Worm (Caenorhabditis elegans) whole organism, L3 larva: ENCODE data around the gene txt-10.

Experiments
- R02D3.7 ChIP-seq: fragments of 150-350 bp; optimal IDR thresholded peaks from 2 replicates; lab custom pipeline; 2014; ENCODE audit warnings: missing biosample characterization, missing genetic modification characterization
- ZK546.5 ChIP-seq: sonication (generic microtip); optimal IDR thresholded peaks from 2 replicates; lab custom pipeline; 2017; ENCODE audit warnings: missing biosample characterization, missing genetic modification characterization
- aly-2 ChIP-seq: fragments of 150-350 bp; optimal IDR thresholded peaks from 2 replicates; lab custom pipeline; 2014; ENCODE audit warnings: missing biosample characterization, missing genetic modification characterization
- ama-1 ChIP-seq: fragments of 150-350 bp; optimal IDR thresholded peaks from 2 replicates; lab custom pipeline; 2018
- ceh-16 ChIP-seq: sonication (generic microtip); optimal IDR thresholded peaks from 2 replicates; lab custom pipeline; 2017; ENCODE audit warnings: missing biosample characterization, missing genetic modification characterization
- ceh-28 ChIP-seq: fragments of 150-350 bp; optimal IDR thresholded peaks from 2 replicates; lab custom pipeline; 2014; ENCODE audit warnings: missing biosample characterization, missing genetic modification reagents, missing genetic modification characterization
- ceh-82 ChIP-seq: fragments of 150-350 bp; optimal IDR thresholded peaks from 2 replicates; lab custom pipeline; 2014; ENCODE audit warnings: missing biosample characterization, missing genetic modification characterization
- ceh-9 ChIP-seq: sonication (generic microtip); optimal IDR thresholded peaks from 2 replicates; lab custom pipeline; 2018; ENCODE audit warnings: missing biosample characterization, missing genetic modification characterization
- daf-12 ChIP-seq: fragments of 150-350 bp; optimal IDR thresholded peaks from 2 replicates; lab custom pipeline; 2014; ENCODE audit warnings: missing biosample characterization, missing genetic modification reagents, missing genetic modification characterization
- egl-27 ChIP-seq: sonication (generic microtip); optimal IDR thresholded peaks from 4 replicates; lab custom pipeline; 2017; ENCODE audit warnings: missing biosample characterization, missing genetic modification reagents, missing genetic modification characterization
- egl-5 ChIP-seq: fragments of 150-350 bp; optimal IDR thresholded peaks from 2 replicates; lab custom pipeline; 2017; ENCODE audit warnings: missing biosample characterization, missing genetic modification reagents, missing genetic modification characterization, inconsistent platforms
- elt-1 ChIP-seq: fragments of 150-350 bp; optimal IDR thresholded peaks from 2 replicates; lab custom pipeline; 2014; ENCODE audit warnings: missing biosample characterization, missing genetic modification characterization
- elt-2 ChIP-seq: sonication (generic microtip); optimal IDR thresholded peaks from 2 replicates; lab custom pipeline; 2016; ENCODE audit warnings: missing genetic modification reagents, mild to moderate bottlenecking, missing genetic modification characterization, missing compliant biosample characterization
- elt-3 ChIP-seq, 3 experiments: fragments of 150-350 bp in 1 of 3; sonication (generic microtip) in 2 of 3; optimal IDR thresholded peaks; 2 replicates in 2 of 3; 4 replicates in 1 of 3; lab custom pipeline; 2014 to 2017; ENCODE audit warnings: missing biosample characterization in 3 of 3, missing genetic modification characterization in 3 of 3
- eor-1 ChIP-seq, 2 experiments: fragments of 150-350 bp; optimal IDR thresholded peaks; 2 replicates each; lab custom pipeline; 2014 to 2018; ENCODE audit warnings: missing biosample characterization in 2 of 2, missing genetic modification characterization in 2 of 2
- fkh-10 ChIP-seq: sonication (generic microtip); optimal IDR thresholded peaks from 2 replicates; lab custom pipeline; 2017; ENCODE audit warnings: missing biosample characterization, missing genetic modification reagents, missing genetic modification characterization
- fkh-2 ChIP-seq: fragments of 150-350 bp; optimal IDR thresholded peaks from 2 replicates; lab custom pipeline; 2014; ENCODE audit warnings: missing biosample characterization, missing genetic modification reagents, missing genetic modification characterization
- fos-1 ChIP-seq: fragments of 150-350 bp; optimal IDR thresholded peaks from 2 replicates; lab custom pipeline; 2014; ENCODE audit warnings: missing biosample characterization, missing genetic modification characterization
- hmg-11 ChIP-seq: sonication (generic microtip); optimal IDR thresholded peaks from 2 replicates; lab custom pipeline; 2016; ENCODE audit warnings: missing genetic modification characterization, missing compliant biosample characterization
- jun-1 ChIP-seq: fragments of 150-350 bp; optimal IDR thresholded peaks from 2 replicates; lab custom pipeline; 2014; ENCODE audit warnings: missing biosample characterization, missing genetic modification reagents, missing genetic modification characterization
- lin-15B ChIP-seq: fragments of 150-350 bp; optimal IDR thresholded peaks from 2 replicates; lab custom pipeline; 2014; ENCODE audit warnings: missing biosample characterization, missing genetic modification characterization
- lin-39 ChIP-seq: fragments of 150-350 bp; optimal IDR thresholded peaks from 2 replicates; lab custom pipeline; 2018; ENCODE audit warnings: missing biosample characterization, missing genetic modification reagents, missing genetic modification characterization
- lsy-12 ChIP-seq: sonication (generic microtip); optimal IDR thresholded peaks from 2 replicates; lab custom pipeline; 2016; ENCODE audit warnings: mild to moderate bottlenecking, missing genetic modification characterization, missing compliant biosample characterization
- mdl-1 ChIP-seq: fragments of 150-350 bp; optimal IDR thresholded peaks from 2 replicates; lab custom pipeline; 2014; ENCODE audit warnings: missing biosample characterization, missing genetic modification characterization
- mml-1 ChIP-seq: fragments of 150-350 bp; sonication (generic microtip); optimal IDR thresholded peaks from 3 replicates; lab custom pipeline; 2014; ENCODE audit warnings: missing biosample characterization, missing genetic modification characterization
- nfya-1 ChIP-seq: sonication (generic microtip); optimal IDR thresholded peaks from 2 replicates; lab custom pipeline; 2017; ENCODE audit warnings: missing genetic modification characterization, mild to moderate bottlenecking, missing compliant biosample characterization, antibody characterized with exemption, moderate library complexity; ENCODE audit not compliant: insufficient read depth
- nhr-11 ChIP-seq: fragments of 150-350 bp; optimal IDR thresholded peaks from 2 replicates; lab custom pipeline; 2014; ENCODE audit warnings: missing biosample characterization, missing genetic modification characterization
- nhr-12 ChIP-seq: fragments of 150-350 bp; optimal IDR thresholded peaks from 2 replicates; lab custom pipeline; 2014; ENCODE audit warnings: missing biosample characterization, missing genetic modification characterization
- nhr-237 ChIP-seq: fragments of 150-350 bp; optimal IDR thresholded peaks from 2 replicates; lab custom pipeline; 2014; ENCODE audit warnings: missing biosample characterization, missing genetic modification characterization
- nhr-25 ChIP-seq: sonication (generic microtip); optimal IDR thresholded peaks from 2 replicates; lab custom pipeline; 2017; ENCODE audit warnings: missing biosample characterization, missing genetic modification characterization
- nhr-28 ChIP-seq: fragments of 150-350 bp; optimal IDR thresholded peaks from 2 replicates; lab custom pipeline; 2014; ENCODE audit warnings: missing biosample characterization, missing genetic modification characterization
- nhr-43 ChIP-seq: sonication (generic microtip); optimal IDR thresholded peaks from 2 replicates; lab custom pipeline; 2016; ENCODE audit warnings: mild to moderate bottlenecking, missing genetic modification characterization, missing compliant biosample characterization; ENCODE audit not compliant: poor library complexity, severe bottlenecking
- nhr-67 ChIP-seq: fragments of 150-350 bp; optimal IDR thresholded peaks from 2 replicates; lab custom pipeline; 2014; ENCODE audit warnings: missing biosample characterization, missing genetic modification characterization
- nhr-76 ChIP-seq: fragments of 150-350 bp; sonication (generic microtip); optimal IDR thresholded peaks from 5 replicates; lab custom pipeline; 2014; ENCODE audit warnings: missing biosample characterization, missing genetic modification characterization
- nhr-77 ChIP-seq: fragments of 150-350 bp; optimal IDR thresholded peaks from 2 replicates; lab custom pipeline; 2014; ENCODE audit warnings: missing biosample characterization, missing genetic modification characterization
- pha-4 ChIP-seq: fragments of 150-350 bp; optimal IDR thresholded peaks from 2 replicates; lab custom pipeline; 2014; ENCODE audit warnings: missing biosample characterization, missing genetic modification reagents, missing genetic modification characterization
- pqm-1 ChIP-seq: fragments of 150-350 bp; optimal IDR thresholded peaks from 2 replicates; lab custom pipeline; 2017; ENCODE audit warnings: missing biosample characterization, missing genetic modification characterization, inconsistent platforms
- sea-2 ChIP-seq: fragments of 150-350 bp; sonication (generic microtip); optimal IDR thresholded peaks from 4 replicates; lab custom pipeline; 2014; ENCODE audit warnings: missing biosample characterization, missing genetic modification reagents, missing genetic modification characterization
- skn-1 ChIP-seq: fragments of 150-350 bp; optimal IDR thresholded peaks from 2 replicates; lab custom pipeline; 2014; ENCODE audit warnings: missing biosample characterization, missing genetic modification characterization
- snpc-4 ChIP-seq: fragments of 150-350 bp; optimal IDR thresholded peaks from 2 replicates; lab custom pipeline; 2014; ENCODE audit warnings: missing biosample characterization, missing genetic modification characterization
- tbx-2 ChIP-seq: sonication (generic microtip); optimal IDR thresholded peaks from 2 replicates; lab custom pipeline; 2016; ENCODE audit warnings: mild to moderate bottlenecking, missing genetic modification characterization, missing compliant biosample characterization
- unc-39 ChIP-seq: sonication (generic microtip); optimal IDR thresholded peaks from 4 replicates; lab custom pipeline; 2017; ENCODE audit warnings: missing biosample characterization, missing genetic modification characterization
- unc-62 ChIP-seq: fragments of 150-350 bp; sonication (generic microtip); optimal IDR thresholded peaks from 4 replicates; lab custom pipeline; 2014; ENCODE audit warnings: missing biosample characterization, missing genetic modification reagents, missing genetic modification characterization
- ztf-11 ChIP-seq: fragments of 150-350 bp; optimal IDR thresholded peaks from 2 replicates; lab custom pipeline; 2014; ENCODE audit warnings: missing biosample characterization, missing genetic modification characterization
- ztf-4 ChIP-seq: fragments of 150-350 bp; optimal IDR thresholded peaks from 2 replicates; lab custom pipeline; 2014; ENCODE audit warnings: missing biosample characterization, missing genetic modification characterization

The txt-10 gene

ce11 chrV:10532725-10533124 is at the start of gene txt-10:
Gene txt-10 (minus strand): TSS chrV:10532825.
- TF ChIP-seq nhr-12 (tag; lab: Kevin White, UChicago), result no peak
- TF ChIP-seq lin-39 (tag; lab: Kevin White, UChicago), result no peak
- TF ChIP-seq nhr-25 (tag; lab: Kevin White, UChicago), result no peak
- TF ChIP-seq nhr-67, result no peak
- TF ChIP-seq ZK546.5 (tag; lab: Kevin White, UChicago), result no peak
- no peak for TF ChIP-seq daf-12 (tag; lab: Kevin White, UChicago)
- TF ChIP-seq nhr-237 (tag; lab: Kevin White, UChicago), result no peak
- no peak for TF ChIP-seq ceh-82 (tag; lab: Kevin White, UChicago)
- TF ChIP-seq fkh-10 (GFP tag; lab: Kevin White, UChicago), result no peak

DNA sequence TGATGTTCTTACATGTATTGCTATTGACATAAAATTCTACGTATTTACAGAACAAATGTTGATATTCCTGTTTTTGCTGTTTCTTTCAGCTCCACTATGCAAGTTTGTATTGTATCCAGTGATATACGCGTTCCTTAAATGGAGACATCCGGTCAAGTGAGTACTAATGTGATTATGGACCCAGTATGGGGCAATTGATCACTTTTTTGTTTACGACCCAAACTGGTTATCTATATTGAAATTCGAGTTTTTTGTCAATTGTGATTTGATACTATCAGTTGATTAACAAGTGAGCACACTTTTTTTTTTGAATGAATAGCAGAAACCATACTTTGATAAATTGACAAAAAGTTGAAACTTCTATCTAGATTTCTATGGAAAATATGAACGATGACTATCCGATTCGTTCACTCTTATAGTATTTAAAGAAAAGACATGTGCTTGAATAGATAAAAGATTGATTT is 49.2 kb upstream of the txt-10 start, which contains the start of gene T21C9.6:
T21C9.6 (plus strand) TSS at position 51 of the 464 bp plus-strand sequence.
- peak; percentile 26 for TF ChIP-seq pqm-1 (tag; lab: Kevin White, UChicago)
- TF ChIP-seq nhr-67, result no peak
- peak; percentile 52 for TF ChIP-seq elt-2 (tag; lab: Kevin White, UChicago)

ce11 chrV:10580638-10581037 is 48.0 kb upstream of the txt-10 start:
- TF ChIP-seq tbx-2 (tag; lab: Kevin White, UChicago), result no peak
- TF ChIP-seq egl-27 (tag; lab: Kevin White, UChicago), result no peak
- peak; percentile 25 for TF ChIP-seq ceh-28 (tag; lab: Kevin White, UChicago)
- TF ChIP-seq snpc-4 (tag; lab: Kevin White, UChicago), result no peak
- peak; percentile 56 for TF ChIP-seq pqm-1 (tag; lab: Kevin White, UChicago)
- no peak for TF ChIP-seq sea-2 (GFP tag; lab: Kevin White, UChicago)
- peak; percentile 19 for TF ChIP-seq pha-4 (tag; lab: Kevin White, UChicago)
- no peak for TF ChIP-seq nhr-11 (tag; lab: Kevin White, UChicago)
- no peak for TF ChIP-seq lsy-12
- TF ChIP-seq nhr-28, result no peak
- TF ChIP-seq elt-2 (tag; lab: Kevin White, UChicago), result peak; percentile 84
- no peak for TF ChIP-seq fos-1 (tag; lab: Kevin White, UChicago)
- no peak for TF ChIP-seq jun-1 (tag; lab: Kevin White, UChicago)
- TF ChIP-seq nhr-76 (tag; lab: Kevin White, UChicago), result no peak

DNA sequence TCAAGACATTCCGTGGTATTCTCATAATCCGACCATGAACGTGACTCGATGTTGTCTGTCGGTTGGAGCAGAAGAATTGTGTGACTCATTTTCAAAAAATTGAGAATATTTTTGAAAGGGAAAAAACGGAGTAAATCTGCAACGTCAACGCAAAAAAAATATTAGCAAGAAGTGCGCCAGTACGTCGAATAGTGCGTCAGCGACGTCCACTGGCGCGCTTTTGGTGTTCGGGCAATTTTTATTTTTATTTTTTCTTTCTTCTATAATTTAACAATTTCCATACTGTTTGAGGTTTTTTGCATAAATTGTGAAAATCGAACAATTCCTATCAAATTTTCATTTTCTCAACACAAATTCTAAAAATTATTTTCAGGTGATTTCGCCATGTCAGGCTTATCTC is 46.3 kb upstream of the txt-10 start, which contains the start of the genes erh-1 and lpd-9:
erh-1 (minus strand) TSS at position 204 of the 400 bp plus-strand sequence.
lpd-9 (plus strand) TSS at position 368 of the 400 bp plus-strand sequence.
- TF ChIP-seq elt-2 (tag; lab: Kevin White, UChicago) (peak; percentile 60), lsy-12 (peak; percentile 77), unc-39 (no peak), ceh-9 (tag; lab: Kevin White, UChicago) (no peak), elt-1 (tag; lab: Kevin White, UChicago) (no peak), nfya-1 (tag; lab: Kevin White, UChicago) (peak; percentile 65), eor-1 (tag; optimal IDR thresholded peaks at IDR 0.05; lab: Kevin White, UChicago) (no peak), aly-2 (no peak), ztf-4 (tag; lab: Kevin White, UChicago) (no peak), ceh-16 (no peak), pha-4 (tag; lab: Kevin White, UChicago) (no peak), ceh-82 (tag; lab: Kevin White, UChicago) (no peak), fos-1 (tag; lab: Kevin White, UChicago) (no peak), mdl-1 (tag; lab: Kevin White, UChicago) (no peak), fkh-2 (tag; lab: Kevin White, UChicago) (no peak), fkh-10 (GFP tag; lab: Kevin White, UChicago) (no peak), ceh-28 (tag; lab: Kevin White, UChicago) (peak; percentile 41), mml-1 (tag; lab: Kevin White, UChicago) (no peak), jun-1 (tag; lab: Kevin White, UChicago) (no peak), egl-5 (tag; lab: Kevin White, UChicago) (no peak), hmg-11 (tag; lab: Kevin White, UChicago) (peak; percentile 76), ztf-11 (tag; lab: Kevin White, UChicago) (no peak), lin-15B (tag; lab: Kevin White, UChicago) (peak; percentile 72), pqm-1 (tag; lab: Kevin White, UChicago) (peak; percentile 48), sea-2 (GFP tag; lab: Kevin White, UChicago) (no peak), nhr-28 (no peak), ama-1 (lab: Kevin White, UChicago) (peak; percentile 27), nhr-77 (tag; lab: Kevin White, UChicago) (no peak), snpc-4 (tag; lab: Kevin White, UChicago) (peak; percentile 68), R02D3.7 (peak; percentile 72), lin-39 (tag; lab: Kevin White, UChicago) (no peak), unc-62 (GFP tag; lab: Kevin White, UChicago) (no peak), nhr-76 (tag; lab: Kevin White, UChicago) (no peak), elt-3 (tag; optimal IDR thresholded peaks at IDR 0.05; lab: Kevin White, UChicago) (no peak), nhr-43 (tag; lab: Kevin White, UChicago) (peak; percentile 71), skn-1 (tag; lab: Kevin White, UChicago) (peak; percentile 7), nhr-67 (no peak), ZK546.5 (tag; lab: Kevin White, UChicago) (no peak), daf-12 (tag; lab: Kevin White, UChicago) (no peak), nhr-11 (tag; lab: Kevin White, UChicago) (no peak)
